Fruit fly (Drosophila melanogaster): ENCODE measurements around the gene mus81.

Gene mus81

DNA sequence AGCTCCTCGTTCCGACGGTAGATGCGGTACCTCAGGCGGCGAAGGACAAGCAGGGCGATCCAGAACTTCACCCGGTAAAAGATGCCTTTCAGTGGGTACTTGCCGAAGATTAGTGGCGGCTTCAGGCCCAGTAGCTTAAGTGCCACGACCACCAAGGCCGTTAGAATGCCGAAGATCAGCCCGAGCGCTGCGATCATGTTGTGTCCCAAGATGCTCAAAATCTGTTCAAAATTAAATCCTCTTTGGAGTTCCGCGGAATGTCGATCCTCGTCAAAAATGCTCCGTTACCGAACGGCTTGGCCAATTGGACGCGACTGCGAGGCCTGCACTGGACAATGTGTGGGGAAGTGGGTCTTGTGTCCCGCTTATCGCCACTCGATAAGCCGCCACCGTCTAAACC is 8.7 kb upstream of the mus81 start, which contains the start of the genes CG32815 and CG3706:
CG32815 (plus strand) TSS at position 301 of the 400 bp plus-strand sequence.
CG3706 (minus strand) TSS at position 310 of the 400 bp plus-strand sequence.
- TF ChIP-seq CG17186 (GFP tag; optimal IDR thresholded peaks at IDR 0.05) (no peak), slou (GFP tag; optimal IDR thresholded peaks at IDR 0.05) (no peak), CG12744 (GFP tag; optimal IDR thresholded peaks at IDR 0.05) (no peak)

DNA sequence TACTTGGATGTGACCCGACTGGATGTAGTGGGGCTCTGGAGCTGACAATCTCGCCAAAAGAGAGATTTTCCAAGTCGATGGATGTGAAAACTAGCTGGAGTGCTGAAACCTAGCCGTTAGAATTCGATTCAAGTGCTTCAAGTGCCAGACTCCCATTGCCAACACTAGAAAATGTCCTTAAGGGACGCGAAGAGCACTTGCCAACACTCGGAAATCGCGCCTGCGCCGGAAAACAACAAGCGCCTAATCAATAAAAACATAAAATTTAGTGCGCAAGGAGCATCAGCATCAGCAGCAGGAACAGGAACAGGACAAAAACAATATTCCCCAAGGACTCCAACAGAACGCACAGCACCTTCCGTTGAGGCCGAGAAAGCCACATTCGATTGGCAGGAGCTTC is 8.0 kb upstream of the mus81 start:
- TF ChIP-seq CG10267 (tag; optimal IDR thresholded peaks at IDR 0.05): peak; percentile 15
- TF ChIP-seq Atf6 (GFP tag; IDR thresholded peaks at IDR 0.05): no peak
- no peak for TF ChIP-seq YL-1 (GFP tag; optimal IDR thresholded peaks at IDR 0.05)
- peak; percentile 58 for TF ChIP-seq Myb (GFP tag; optimal IDR thresholded peaks at IDR 0.05)
- TF ChIP-seq CG13287 (GFP tag; IDR thresholded peaks at IDR 0.05; ENCODE audit: partially characterized antibody): peak; percentile 30; the same call in 1 of the 2 replicates
- 0 out of 2 replicates have a peak, but pooled peaks have one; percentile 15 for TF ChIP-seq Bgb (GFP tag; IDR thresholded peaks at IDR 0.05; ENCODE audit: partially characterized antibody)
- no peak for TF ChIP-seq slp2 (GFP tag; optimal IDR thresholded peaks at IDR 0.05)
- no peak for TF ChIP-seq CG17568 (GFP tag; optimal IDR thresholded peaks at IDR 0.05)
- TF ChIP-seq CG17912 (GFP tag; optimal IDR thresholded peaks at IDR 0.05): no peak
- no peak for TF ChIP-seq mam (GFP tag; optimal IDR thresholded peaks at IDR 0.05)
- TF ChIP-seq CG12236 (GFP tag; optimal IDR thresholded peaks at IDR 0.05): no peak
- TF ChIP-seq gsb (GFP tag; IDR thresholded peaks at IDR 0.05): no peak
- TF ChIP-seq CG15514 (GFP tag; optimal IDR thresholded peaks at IDR 0.05): peak; percentile 19
- no peak for TF ChIP-seq inv (GFP tag; IDR thresholded peaks at IDR 0.05; ENCODE audit: partially characterized antibody)
- TF ChIP-seq sens-2 (GFP tag; IDR thresholded peaks at IDR 0.05): no peak
- TF ChIP-seq Mad (GFP tag; optimal IDR thresholded peaks at IDR 0.05): no peak
- no peak for TF ChIP-seq Asciz (GFP tag; optimal IDR thresholded peaks at IDR 0.05)
- TF ChIP-seq onecut (GFP tag; IDR thresholded peaks at IDR 0.05): peak; percentile 94
- peak; percentile 33 for TF ChIP-seq stwl (tag; optimal IDR thresholded peaks at IDR 0.05)
- peak; percentile 97 for TF ChIP-seq ewg (GFP tag; optimal IDR thresholded peaks at IDR 0.05)
- TF ChIP-seq pzg (GFP tag; optimal IDR thresholded peaks at IDR 0.05): peak; percentile 25
- no peak for TF ChIP-seq mirr (GFP tag; optimal IDR thresholded peaks at IDR 0.05)
- no peak for TF ChIP-seq CG1792 (GFP tag; optimal IDR thresholded peaks at IDR 0.05)
- no peak for TF ChIP-seq vfl (GFP tag; optimal IDR thresholded peaks at IDR 0.05)
- no peak for TF ChIP-seq CG1832 (GFP tag; optimal IDR thresholded peaks at IDR 0.05)
- no peak for TF ChIP-seq Ravus (GFP tag; IDR thresholded peaks at IDR 0.05)
- no peak for TF ChIP-seq CG3838 (GFP tag; optimal IDR thresholded peaks at IDR 0.05)

DNA sequence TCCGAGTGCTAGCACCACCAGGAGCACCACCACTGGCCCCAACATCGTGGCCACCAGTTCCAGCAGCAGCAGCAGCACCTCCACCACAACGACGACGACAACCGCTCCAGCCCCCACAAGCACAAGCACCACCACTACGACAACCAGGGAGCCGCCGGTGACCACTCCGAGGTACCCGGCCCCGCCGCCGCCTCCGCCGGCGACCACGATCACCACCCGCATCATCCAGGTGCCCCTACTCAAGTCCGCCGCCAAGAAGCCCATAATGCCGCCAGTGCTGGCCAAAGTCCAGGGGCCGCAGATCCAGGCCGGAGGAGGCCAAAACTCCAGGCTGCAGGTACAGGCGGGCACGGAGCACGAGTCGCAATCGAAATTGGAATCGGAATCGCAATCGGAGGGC is 6.9 kb upstream of the mus81 start:
- no peak for TF ChIP-seq CG1529 (GFP tag; optimal IDR thresholded peaks at IDR 0.05)
- TF ChIP-seq CG8944 (GFP tag; optimal IDR thresholded peaks at IDR 0.05): no peak
- no peak for TF ChIP-seq CG9215 (GFP tag; IDR thresholded peaks at IDR 0.05)
- no peak for TF ChIP-seq ssp (GFP tag; IDR thresholded peaks at IDR 0.05)
- peak; percentile 39 for TF ChIP-seq Med (GFP tag)
- TF ChIP-seq nau (GFP tag; optimal IDR thresholded peaks at IDR 0.05): no peak
- TF ChIP-seq CG10979 (tag; optimal IDR thresholded peaks at IDR 0.05): no peak
- no peak for TF ChIP-seq CG30431 (GFP tag; optimal IDR thresholded peaks at IDR 0.05)
- TF ChIP-seq NFAT (GFP tag; IDR thresholded peaks at IDR 0.05): no peak
- no peak for TF ChIP-seq cato (GFP tag; optimal IDR thresholded peaks at IDR 0.05; ENCODE audit: borderline replicate concordance)
- TF ChIP-seq CG3407 (GFP tag; optimal IDR thresholded peaks at IDR 0.05): no peak
- TF ChIP-seq Dp (GFP tag; optimal IDR thresholded peaks at IDR 0.05): no peak
- TF ChIP-seq Gug (GFP tag; IDR thresholded peaks at IDR 0.05): no peak
- TF ChIP-seq CG31365 (tag; optimal IDR thresholded peaks at IDR 0.05): no peak
- no peak for TF ChIP-seq chn (GFP tag; optimal IDR thresholded peaks at IDR 0.05)
- peak; percentile 52 for TF ChIP-seq Hr39 (optimal IDR thresholded peaks at IDR 0.05)
